Worm (Caenorhabditis elegans): ENCODE results near the gene svh-2.

The svh-2 gene

DNA sequence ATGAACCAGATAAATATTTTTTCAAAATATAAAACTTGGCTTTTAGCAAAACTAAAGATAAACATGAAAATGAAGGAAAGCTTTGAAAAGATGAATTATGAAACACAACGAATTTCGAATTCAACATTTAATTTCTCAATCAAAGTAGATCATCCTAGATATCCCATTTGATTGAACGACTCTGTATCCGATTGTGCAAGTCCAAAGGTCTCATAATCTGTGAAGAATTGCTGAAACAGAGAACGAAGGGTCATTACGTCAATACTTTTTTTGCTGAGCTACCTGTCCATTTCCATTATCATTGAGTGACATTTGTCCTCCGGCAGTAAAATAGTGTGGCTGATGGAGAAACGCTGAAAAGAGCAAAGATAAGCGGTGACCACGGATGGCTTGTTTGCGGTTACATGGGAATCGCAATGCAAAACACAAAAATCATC is 30.4 kb upstream of the svh-2 start (continued):
- TF ChIP-seq egl-27 (tag; optimal IDR thresholded peaks at IDR 0.05): no peak
- no peak for TF ChIP-seq pax-3 (tag; optimal IDR thresholded peaks at IDR 0.05)
- peak; percentile 26 for TF ChIP-seq nhr-71 (tag; optimal IDR thresholded peaks at IDR 0.05)
- TF ChIP-seq elt-2 (tag; optimal IDR thresholded peaks at IDR 0.05): peak; percentile 84
- TF ChIP-seq efl-1 (optimal IDR thresholded peaks at IDR 0.05): no peak
- peak in 1 of 2 experiments; percentile 30 for TF ChIP-seq efl-1 (GFP tag; optimal IDR thresholded peaks at IDR 0.05 in 1 of 2)
- no peak for TF ChIP-seq hlh-17 (GFP tag; optimal IDR thresholded peaks at IDR 0.05; ENCODE audit: borderline replicate concordance)
- TF ChIP-seq ceh-63 (GFP tag; optimal IDR thresholded peaks at IDR 0.05): no peak
- no peak for TF ChIP-seq lin-14 (GFP tag; optimal IDR thresholded peaks at IDR 0.05)
- no peak for TF ChIP-seq ztf-11 (tag; optimal IDR thresholded peaks at IDR 0.05)
- no peak for TF ChIP-seq nhr-12 (tag; optimal IDR thresholded peaks at IDR 0.05)
- no peak for TF ChIP-seq nhr-84 (tag; optimal IDR thresholded peaks at IDR 0.05)
- no peak for TF ChIP-seq fos-1 (tag; optimal IDR thresholded peaks at IDR 0.05)
- no peak for TF ChIP-seq ceh-82 (tag; optimal IDR thresholded peaks at IDR 0.05)
- no peak for TF ChIP-seq dpl-1 (GFP tag; optimal IDR thresholded peaks at IDR 0.05)

DNA sequence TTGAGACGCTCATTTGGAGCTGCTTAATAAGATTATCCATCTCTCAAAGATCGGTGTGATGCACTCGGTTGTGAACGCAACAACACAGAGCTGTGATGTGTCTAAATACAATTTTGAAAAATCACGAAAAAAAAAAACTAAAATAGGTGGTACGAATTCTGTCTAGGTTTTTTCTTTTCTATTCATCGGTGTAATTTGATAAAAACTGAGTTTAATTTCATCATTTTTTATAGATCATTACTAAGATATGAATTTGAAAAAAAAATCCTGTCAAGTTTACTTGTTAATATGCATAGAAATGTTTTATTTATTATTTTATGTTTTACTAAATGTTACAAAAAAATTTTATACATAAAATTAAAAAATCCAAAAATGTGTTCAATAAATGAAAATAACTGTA is 23.0 kb upstream of the svh-2 start, which contains the start of gene ceh-60:
Gene ceh-60 (minus strand): TSS at position 101 of the 400 bp plus-strand sequence.
- TF ChIP-seq skn-1 (tag; optimal IDR thresholded peaks at IDR 0.05): no peak
- no peak for TF ChIP-seq snpc-4 (tag; optimal IDR thresholded peaks at IDR 0.05)
- TF ChIP-seq mdl-1 (tag; optimal IDR thresholded peaks at IDR 0.05): no peak
- TF ChIP-seq sptf-1 (tag; optimal IDR thresholded peaks at IDR 0.05): no peak
- no peak for TF ChIP-seq unc-98 (GFP tag; IDR thresholded peaks at IDR 0.05)
- no peak for TF ChIP-seq unc-62 (GFP tag; optimal IDR thresholded peaks at IDR 0.05)

DNA sequence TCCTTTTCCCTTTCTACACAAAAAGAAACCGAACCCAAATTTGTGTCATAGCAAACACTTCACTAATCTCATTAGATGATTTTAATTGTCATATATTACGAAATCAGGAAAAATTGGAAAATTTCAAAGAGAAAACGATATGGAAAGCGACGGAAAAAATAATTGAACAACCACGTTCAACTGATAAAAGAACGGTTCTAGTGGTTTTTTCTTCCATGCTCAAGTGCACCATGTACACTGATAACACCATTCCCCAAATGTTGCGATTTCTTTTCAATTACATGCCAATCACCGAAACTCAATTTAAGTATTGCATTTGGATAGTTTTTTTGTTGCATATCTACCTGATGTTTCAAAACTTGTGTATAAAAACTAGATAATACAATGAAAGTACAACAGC is 22.5 kb upstream of the svh-2 start:
- TF ChIP-seq rnt-1 (tag; optimal IDR thresholded peaks at IDR 0.05) (no peak), xbp-1 (tag; optimal IDR thresholded peaks at IDR 0.05) (no peak), ceh-8 (GFP tag; optimal IDR thresholded peaks at IDR 0.05) (no peak), jun-1 (tag; optimal IDR thresholded peaks at IDR 0.05) (no peak), ceh-82 (tag; optimal IDR thresholded peaks at IDR 0.05) (no peak)

DNA sequence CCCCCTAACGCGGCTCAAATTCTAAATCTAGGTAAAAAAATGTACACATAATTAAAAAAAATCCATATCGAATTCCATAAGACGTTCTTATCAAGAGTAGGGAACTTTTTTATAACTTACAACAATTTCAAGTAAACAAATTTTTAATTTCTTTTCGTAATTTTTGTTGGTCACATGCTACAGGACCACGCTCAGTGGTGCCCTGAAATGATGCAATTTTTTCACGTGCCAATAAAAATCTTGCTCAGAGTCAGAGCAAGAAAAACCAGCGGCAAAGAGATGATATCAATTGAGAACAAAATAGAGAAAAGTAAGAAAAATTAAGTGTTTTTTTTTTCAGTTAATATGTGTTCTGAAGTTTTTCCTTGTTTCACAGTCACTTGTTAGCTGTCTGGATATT is 21.2 kb upstream of the svh-2 start:
- TF ChIP-seq nhr-85 (tag): no peak
- peak; percentile 46 for TF ChIP-seq nhr-71 (tag; optimal IDR thresholded peaks at IDR 0.05)

DNA sequence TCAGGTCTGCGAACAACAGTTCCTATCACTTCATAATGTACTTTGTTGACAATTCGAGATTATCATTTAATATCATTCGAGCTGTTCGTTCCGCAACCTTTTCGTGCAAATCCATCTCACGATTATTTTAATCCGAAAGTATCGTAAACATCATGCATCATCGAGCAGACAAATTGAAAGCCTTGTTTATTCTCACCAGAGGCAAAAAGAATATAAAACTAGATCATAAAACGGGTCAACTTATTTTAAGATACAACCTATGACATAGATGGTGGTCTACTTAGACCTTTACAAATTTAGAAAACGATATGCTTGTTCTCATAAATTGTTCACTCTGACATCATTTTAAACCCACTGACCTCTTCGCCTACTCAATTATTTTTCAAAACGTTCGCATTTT is 20.0 kb upstream of the svh-2 start:
- TF ChIP-seq dsc-1 (tag; optimal IDR thresholded peaks at IDR 0.05): no peak
- TF ChIP-seq fos-1 (tag; optimal IDR thresholded peaks at IDR 0.05): no peak
- no peak for TF ChIP-seq egl-13 (tag; optimal IDR thresholded peaks at IDR 0.05)
- no peak for TF ChIP-seq ama-1 (optimal IDR thresholded peaks at IDR 0.05)
- no peak for TF ChIP-seq C04F5.9 (tag; optimal IDR thresholded peaks at IDR 0.05)
- no peak for TF ChIP-seq unc-62 (GFP tag; optimal IDR thresholded peaks at IDR 0.05)
- no peak for TF ChIP-seq pag-3 (tag; optimal IDR thresholded peaks at IDR 0.05; ENCODE audit: borderline replicate concordance, insufficient read depth)
- no peak for TF ChIP-seq ceh-82 (tag; optimal IDR thresholded peaks at IDR 0.05)
- no peak for TF ChIP-seq hpl-2 (GFP tag; optimal IDR thresholded peaks at IDR 0.05)
- no peak for TF ChIP-seq lin-39 (tag; optimal IDR thresholded peaks at IDR 0.05)
- no peak for TF ChIP-seq isw-1 (GFP tag; IDR thresholded peaks at IDR 0.05)
- TF ChIP-seq mab-9 (GFP tag; IDR thresholded peaks at IDR 0.05): no peak
- TF ChIP-seq lin-35 (GFP tag; optimal IDR thresholded peaks at IDR 0.05): no peak
- no peak for TF ChIP-seq nhr-71 (tag; optimal IDR thresholded peaks at IDR 0.05)
- TF ChIP-seq skn-1 (tag; optimal IDR thresholded peaks at IDR 0.05): no peak
- TF ChIP-seq fkh-10 (GFP tag; optimal IDR thresholded peaks at IDR 0.05): no peak
